Worm (Caenorhabditis elegans): ENCODE results near the gene grl-8.

ce11 chrV:6758017-6758416, 25.1 kb upstream of the grl-8 start, which contains the start of gene dbl-1:
- TF ChIP-seq lin-13 (tag; optimal IDR thresholded peaks at IDR 0.05) (no peak), nhr-76 (tag; optimal IDR thresholded peaks at IDR 0.05) (no peak), unc-39 (tag; optimal IDR thresholded peaks at IDR 0.05) (no peak), nhr-28 (tag; optimal IDR thresholded peaks at IDR 0.05) (no peak), elt-3 (tag; optimal IDR thresholded peaks at IDR 0.05) (no peak), hlh-1 (tag; optimal IDR thresholded peaks at IDR 0.05) (no peak), nhr-237 (tag; optimal IDR thresholded peaks at IDR 0.05) (no peak), ces-1 (GFP tag; optimal IDR thresholded peaks at IDR 0.05) (no peak), cnd-1 (tag; optimal IDR thresholded peaks at IDR 0.05) (no peak), unc-62 (GFP tag; optimal IDR thresholded peaks at IDR 0.05) (no peak), mep-1 (tag; optimal IDR thresholded peaks at IDR 0.05) (no peak), ceh-39 (tag; optimal IDR thresholded peaks at IDR 0.05) (no peak)
